Worm (Caenorhabditis elegans) whole organism, young adult: ENCODE results near the gene rsp-7.

ENCODE experiments used
- B0019.2 ChIP-seq: fragments of 200-800 bp; sonication (Bioruptor generic); conservative IDR thresholded peaks from 2 replicates; pipeline ENCODE4 v1.3.6; 2022; ENCODE audit warnings: missing genetic modification reagents, missing genetic modification characterization, missing compliant biosample characterization
- D2030.7 ChIP-seq: fragments of 200-800 bp; sonication (Bioruptor generic); IDR thresholded peaks from 2 replicates; pipeline ENCODE4 v1.3.6; 2022; ENCODE audit warnings: missing genetic modification reagents, missing genetic modification characterization, missing compliant biosample characterization
- F33H1.4 ChIP-seq: fragments of 200-800 bp; sonication (Bioruptor generic); IDR thresholded peaks from 2 replicates; pipeline ENCODE4 v1.3.6; 2022; ENCODE audit warnings: missing genetic modification reagents, missing genetic modification characterization, missing compliant biosample characterization
- F39B2.1 ChIP-seq: fragments of 200-800 bp; sonication (Bioruptor generic); IDR thresholded peaks from 2 replicates; pipeline ENCODE4 v1.3.6; 2022; ENCODE audit warnings: missing genetic modification reagents, missing genetic modification characterization, missing compliant biosample characterization
- F49E8.2 ChIP-seq: sonication (generic microtip); optimal IDR thresholded peaks from 3 replicates; lab custom pipeline; 2017; ENCODE audit warnings: missing genetic modification characterization, mild to moderate bottlenecking, missing compliant biosample characterization, antibody characterized with exemption, moderate library complexity; ENCODE audit not compliant: insufficient read depth
- F57A8.1 ChIP-seq: fragments of 200-800 bp; sonication (Bioruptor generic); optimal IDR thresholded peaks from 2 replicates; lab custom pipeline; 2018; ENCODE audit warnings: mild to moderate bottlenecking, missing genetic modification characterization, moderate library complexity, missing compliant biosample characterization
- K12H6.12 ChIP-seq: fragments of 200-800 bp; sonication (Bioruptor generic); optimal IDR thresholded peaks from 2 replicates; lab custom pipeline; 2018; ENCODE audit warnings: mild to moderate bottlenecking, missing genetic modification characterization, missing compliant biosample characterization
- T07F8.4 ChIP-seq: sonication (generic microtip); optimal IDR thresholded peaks from 2 replicates; lab custom pipeline; 2016; ENCODE audit warnings: mild to moderate bottlenecking, missing genetic modification characterization, moderate library complexity, missing compliant biosample characterization
- Y95B8A.8 ChIP-seq: fragments of 200-800 bp; sonication (Bioruptor generic); IDR thresholded peaks from 2 replicates; pipeline ENCODE4 v1.3.6; 2022; ENCODE audit warnings: missing genetic modification reagents, missing genetic modification characterization, missing compliant biosample characterization
- aptf-2 ChIP-seq: fragments of 200-800 bp; sonication (Bioruptor generic); conservative IDR thresholded peaks from 2 replicates; pipeline ENCODE4 v1.3.6; 2022; ENCODE audit warnings: missing genetic modification reagents, missing genetic modification characterization, missing compliant biosample characterization
- attf-5 ChIP-seq: fragments of 200-800 bp; sonication (Bioruptor generic); optimal IDR thresholded peaks from 2 replicates; lab custom pipeline; 2018; ENCODE audit warnings: mild to moderate bottlenecking, missing genetic modification characterization, missing compliant biosample characterization
- attf-6 ChIP-seq: fragments of 200-800 bp; sonication (Bioruptor generic); IDR thresholded peaks from 2 replicates; pipeline ENCODE4 v1.3.6; 2022; ENCODE audit warnings: missing genetic modification reagents, missing genetic modification characterization, missing compliant biosample characterization
- bed-1 ChIP-seq: fragments of 200-800 bp; sonication (Bioruptor generic); IDR thresholded peaks from 2 replicates; pipeline ENCODE4 v1.3.6; 2022; ENCODE audit warnings: missing genetic modification reagents, missing genetic modification characterization, missing compliant biosample characterization
- bed-2 ChIP-seq: fragments of 200-800 bp; sonication (Bioruptor generic); IDR thresholded peaks from 2 replicates; pipeline ENCODE4 v1.3.6; 2022; ENCODE audit warnings: missing genetic modification reagents, missing genetic modification characterization, missing compliant biosample characterization
- cebp-1 ChIP-seq, 2 experiments: fragments of 200-800 bp in 1 of 2; sonication (Bioruptor generic) in 1 of 2; sonication (generic microtip) in 1 of 2; IDR thresholded peaks in 1 of 2; optimal IDR thresholded peaks in 1 of 2; 2 replicates each; pipeline versions ENCODE4 v1.3.6 to Lab custom; 2017 to 2022; ENCODE audit warnings: missing compliant biosample characterization in 2 of 2, missing genetic modification characterization in 2 of 2, mild to moderate bottlenecking in 1 of 2, missing genetic modification reagents in 1 of 2, moderate library complexity in 1 of 2
- cebp-2 ChIP-seq: fragments of 200-800 bp; sonication (Bioruptor generic); IDR thresholded peaks from 2 replicates; pipeline ENCODE4 v1.3.6; 2022; ENCODE audit warnings: missing genetic modification characterization, missing compliant biosample characterization
- ceh-27 ChIP-seq: fragments of 200-800 bp; sonication (Bioruptor generic); optimal IDR thresholded peaks from 2 replicates; lab custom pipeline; 2018; ENCODE audit warnings: mild to moderate bottlenecking, missing genetic modification characterization, moderate library complexity, missing compliant biosample characterization
- ceh-58 ChIP-seq: fragments of 200-800 bp; sonication (Bioruptor generic); IDR thresholded peaks from 2 replicates; pipeline ENCODE4 v1.3.6; 2022; ENCODE audit warnings: missing genetic modification characterization, missing compliant biosample characterization
- die-1 ChIP-seq: sonication (generic microtip); optimal IDR thresholded peaks from 2 replicates; lab custom pipeline; 2016; ENCODE audit warnings: missing genotype, mild to moderate bottlenecking, missing genetic modification characterization, missing compliant biosample characterization
- egrh-3 ChIP-seq: fragments of 200-800 bp; sonication (Bioruptor generic); IDR thresholded peaks from 2 replicates; pipeline ENCODE4 v1.3.6; 2022; ENCODE audit warnings: missing genetic modification reagents, missing genetic modification characterization, missing compliant biosample characterization
- lin-40 ChIP-seq: sonication (generic microtip); optimal IDR thresholded peaks from 2 replicates; lab custom pipeline; 2016; ENCODE audit warnings: missing genetic modification characterization, mild to moderate bottlenecking, missing compliant biosample characterization, missing genotype, missing genetic modification reagents
- lin-54 ChIP-seq: fragments of 200-800 bp; sonication (Bioruptor generic); optimal IDR thresholded peaks from 2 replicates; lab custom pipeline; 2018; ENCODE audit warnings: mild to moderate bottlenecking, missing genetic modification characterization, missing compliant biosample characterization
- lir-1 ChIP-seq: fragments of 200-800 bp; sonication (Bioruptor generic); conservative IDR thresholded peaks from 2 replicates; pipeline ENCODE4 v1.3.6; 2022; ENCODE audit warnings: missing genetic modification reagents, missing genetic modification characterization, missing compliant biosample characterization
- mcd-1 ChIP-seq: fragments of 200-800 bp; sonication (Bioruptor generic); IDR thresholded peaks from 2 replicates; pipeline ENCODE4 v1.3.6; 2022; ENCODE audit warnings: missing genetic modification reagents, missing genetic modification characterization, missing compliant biosample characterization
- mes-4 ChIP-seq: sonication (generic microtip); optimal IDR thresholded peaks from 2 replicates; lab custom pipeline; 2016; ENCODE audit warnings: missing genotype, missing genetic modification characterization, missing compliant biosample characterization
- pbrm-1 ChIP-seq: fragments of 200-800 bp; sonication (Bioruptor generic); IDR thresholded peaks from 2 replicates; pipeline ENCODE4 v1.3.6; 2022; ENCODE audit warnings: missing genetic modification reagents, missing genetic modification characterization, missing compliant biosample characterization
- rcor-1 ChIP-seq: fragments of 200-800 bp; sonication (Bioruptor generic); IDR thresholded peaks from 2 replicates; pipeline ENCODE4 v1.3.6; 2022; ENCODE audit warnings: missing genetic modification reagents, missing genetic modification characterization, missing compliant biosample characterization
- rpc-1 ChIP-seq, 2 experiments: fragments of 150-350 bp in 1 of 2; sonication (generic microtip) in 1 of 2; optimal IDR thresholded peaks; 2 replicates each; lab custom pipeline; 2014 to 2018; ENCODE audit warnings: missing biosample characterization in 1 of 2, missing genetic modification characterization in 1 of 2, missing genetic modification reagents in 1 of 2, missing genotype in 1 of 2
- snpc-1.1 ChIP-seq: sonication (generic microtip); optimal IDR thresholded peaks from 2 replicates; lab custom pipeline; 2017; ENCODE audit warnings: missing genetic modification characterization, mild to moderate bottlenecking, missing compliant biosample characterization, antibody characterized with exemption, moderate library complexity, missing genotype, missing genetic modification reagents; ENCODE audit not compliant: insufficient read depth
- unc-130 ChIP-seq: sonication (generic microtip); optimal IDR thresholded peaks from 2 replicates; lab custom pipeline; 2016; ENCODE audit warnings: missing genetic modification reagents, missing genetic modification characterization, missing compliant biosample characterization
- zfh-2 ChIP-seq: fragments of 200-800 bp; sonication (Bioruptor generic); conservative IDR thresholded peaks from 2 replicates; pipeline ENCODE4 v1.3.6; 2022; ENCODE audit warnings: missing genetic modification reagents, missing genetic modification characterization, missing compliant biosample characterization
- ztf-25 ChIP-seq: fragments of 200-800 bp; sonication (Bioruptor generic); IDR thresholded peaks from 2 replicates; pipeline ENCODE4 v1.3.6; 2022; ENCODE audit warnings: missing genetic modification reagents, missing genetic modification characterization, missing compliant biosample characterization

Gene rsp-7

DNA sequence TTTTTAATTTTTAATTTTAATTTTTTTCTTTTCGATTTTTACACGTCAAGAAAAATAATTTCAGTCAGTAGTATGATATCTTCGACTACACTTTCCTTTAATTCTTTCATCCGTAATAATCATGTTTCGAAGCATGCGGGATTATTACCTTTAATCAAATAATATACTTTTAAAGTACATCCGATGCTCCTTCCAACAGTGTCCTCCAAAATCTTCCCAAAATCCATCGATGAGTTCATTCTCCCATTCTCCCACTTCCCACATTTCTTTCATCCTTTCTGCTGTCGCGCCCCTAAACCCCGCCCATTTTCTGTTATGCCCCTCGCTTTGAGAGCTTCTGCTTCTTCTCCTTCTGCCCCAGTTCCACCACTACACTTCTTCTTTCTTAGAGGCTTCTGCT, 35.7 kb downstream of the rsp-7 start, which contains the start of gene lgc-57:
Gene lgc-57, plus strand, starts transcription at position 301 of the 400 bp plus-strand sequence.
- TF ChIP-seq F33H1.4 (GFP tag; lab: Robert Waterston, UW) (no peak), ceh-58 (no peak), cebp-2 (GFP tag; lab: Robert Waterston, UW) (no peak), bed-2 (GFP tag; lab: Robert Waterston, UW) (no peak), F49E8.2 (tag; lab: Kevin White, UChicago) (no peak), cebp-1 (GFP tag; IDR thresholded peaks at IDR 0.05; lab: Robert Waterston, UW) (no peak), cebp-1 (tag; optimal IDR thresholded peaks at IDR 0.05; lab: Kevin White, UChicago) (no peak), aptf-2 (no peak), bed-1 (GFP tag; lab: Robert Waterston, UW) (no peak), attf-5 (GFP tag; lab: Kevin White, UChicago) (no peak), lir-1 (GFP tag; lab: Robert Waterston, UW) (no peak), F57A8.1 (GFP tag; lab: Kevin White, UChicago) (no peak), D2030.7 (no peak), F39B2.1 (GFP tag; lab: Robert Waterston, UW) (no peak), Y95B8A.8 (no peak), K12H6.12 (tag; lab: Kevin White, UChicago) (no peak), rpc-1 (optimal IDR thresholded peaks at IDR 0.05; lab: Kevin White, UChicago) (no peak), rpc-1 (tag; optimal IDR thresholded peaks at IDR 0.05; lab: Kevin White, UChicago) (no peak), lin-54 (GFP tag; lab: Kevin White, UChicago) (no peak), T07F8.4 (tag; lab: Kevin White, UChicago) (no peak)

DNA sequence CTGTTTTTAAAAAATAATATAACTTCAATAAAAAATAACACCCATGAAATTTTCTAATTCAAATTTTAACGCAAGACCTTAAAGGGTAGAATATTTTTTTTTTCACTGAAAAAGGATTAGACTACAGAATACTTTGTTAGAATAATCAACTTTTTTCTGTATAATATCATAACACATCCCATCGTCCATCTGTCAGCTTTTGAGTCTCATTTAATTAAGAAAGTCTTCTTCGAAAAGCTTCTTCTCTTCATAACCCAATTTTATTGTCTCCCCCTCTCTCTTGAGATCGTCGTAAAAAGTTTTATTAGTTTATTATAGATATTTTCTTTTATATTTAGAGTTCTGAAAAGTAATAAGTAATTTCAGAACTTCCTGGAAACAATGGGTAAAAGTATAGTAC, 37.1 kb downstream of the rsp-7 start:
- no peak for TF ChIP-seq die-1

DNA sequence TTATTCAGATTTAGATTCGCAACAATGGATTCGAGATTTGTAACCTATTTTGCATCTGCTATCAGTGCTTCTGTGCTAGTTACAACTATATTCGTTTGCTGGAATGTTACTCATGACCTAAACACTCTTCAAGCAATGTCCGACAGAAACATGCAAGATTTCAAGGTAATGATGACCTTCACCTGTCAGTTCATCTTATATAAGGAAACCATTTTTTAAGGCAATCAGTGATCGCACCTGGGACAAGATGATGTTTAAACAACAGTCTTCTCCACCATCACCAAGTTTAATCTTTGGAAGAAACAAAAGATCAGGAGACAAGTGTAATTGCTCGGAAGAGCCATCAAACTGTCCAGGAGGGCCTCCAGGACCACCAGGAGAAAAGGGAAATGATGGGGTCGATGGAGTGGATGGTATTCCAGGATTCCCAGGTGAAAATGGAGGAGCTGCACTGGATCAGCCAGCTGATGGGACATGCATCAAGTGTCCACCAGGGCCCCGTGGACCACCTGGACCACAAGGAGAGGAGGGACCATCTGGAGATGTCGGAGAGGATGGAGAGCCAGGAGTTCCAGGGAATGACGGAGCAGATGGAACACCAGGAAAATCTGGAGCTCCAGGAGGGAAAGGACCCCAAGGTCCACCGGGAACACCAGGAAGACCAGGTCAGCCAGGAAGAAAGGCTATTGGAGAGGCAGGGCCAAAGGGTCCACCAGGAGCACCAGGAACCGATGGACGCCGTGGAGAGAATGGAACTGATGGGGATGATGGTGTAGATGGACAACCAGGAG, 44.8 kb downstream of the rsp-7 start, which contains the start of gene col-79:
Gene col-79, plus strand, starts transcription at position 20 of the 791 bp plus-strand sequence.
- peak; percentile 13; the same call in 1 of the 2 replicates for TF ChIP-seq pbrm-1 (GFP tag; lab: Robert Waterston, UW)
- TF ChIP-seq mes-4 (tag; lab: Kevin White, UChicago): no peak
- no peak for TF ChIP-seq ceh-27 (GFP tag; lab: Kevin White, UChicago)
- TF ChIP-seq egrh-3 (GFP tag; lab: Robert Waterston, UW): peak; percentile 68; the same call in 1 of the 2 replicates
- 0 out of 2 replicates have a peak, but pooled peaks have one; percentile 13 for TF ChIP-seq mcd-1 (GFP tag; lab: Robert Waterston, UW)
- TF ChIP-seq snpc-1.1: no peak
- TF ChIP-seq unc-130 (GFP tag; lab: Kevin White, UChicago): no peak
- TF ChIP-seq zfh-2 (GFP tag; lab: Robert Waterston, UW): peak; percentile 88

DNA sequence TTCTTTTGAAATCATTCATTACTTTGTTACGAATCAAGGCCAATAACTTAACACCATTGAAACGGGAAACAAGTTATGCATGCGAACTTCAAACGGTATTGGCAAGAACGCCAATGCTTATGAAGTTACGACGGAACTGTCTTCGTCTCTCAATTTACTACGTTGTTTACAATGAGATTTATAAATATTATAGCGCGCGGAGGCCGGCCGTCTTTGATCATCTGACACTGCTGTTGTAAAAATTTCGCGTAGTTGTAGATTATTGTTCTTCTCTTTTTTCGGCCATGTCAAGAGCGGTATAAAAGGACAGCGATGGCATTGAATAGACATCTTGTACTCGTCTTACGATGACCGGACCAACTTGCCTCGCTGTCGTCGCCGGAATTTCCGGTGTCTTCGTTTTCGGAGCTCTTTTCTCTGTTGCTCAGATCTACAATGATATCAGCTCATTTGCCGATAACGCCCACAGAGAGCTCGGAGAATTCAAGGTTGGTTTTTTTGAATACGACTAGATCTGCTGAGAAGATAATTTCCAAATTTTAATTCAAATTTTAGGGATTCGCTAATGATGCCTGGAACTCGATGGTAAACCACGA, 45.7 kb downstream of the rsp-7 start, which contains the start of gene col-39:
Gene col-39, plus strand, starts transcription at position 342 of the 596 bp plus-strand sequence.
- peak; percentile 8 for TF ChIP-seq lin-40
- no peak for TF ChIP-seq B0019.2 (GFP tag; lab: Robert Waterston, UW)
- no peak for TF ChIP-seq F57A8.1 (GFP tag; lab: Kevin White, UChicago)
- TF ChIP-seq rcor-1 (GFP tag; lab: Robert Waterston, UW): no peak
- TF ChIP-seq ztf-25 (GFP tag; lab: Robert Waterston, UW): no peak
- TF ChIP-seq attf-6 (GFP tag; lab: Robert Waterston, UW): no peak
- no peak for TF ChIP-seq rpc-1 (optimal IDR thresholded peaks at IDR 0.05; lab: Kevin White, UChicago)
- no peak for TF ChIP-seq rpc-1 (tag; optimal IDR thresholded peaks at IDR 0.05; lab: Kevin White, UChicago)
